Worm (Caenorhabditis elegans): ENCODE data around the gene nhr-34.

Gene nhr-34

ce11 chrIV:9717844-9718243 lies 42.4 kb upstream of the nhr-34 start:
- TF ChIP-seq sma-9 (GFP tag; optimal IDR thresholded peaks at IDR 0.05), result peak; percentile 6
- TF ChIP-seq sma-9 (tag; optimal IDR thresholded peaks at IDR 0.05), result no peak
- TF ChIP-seq nhr-129 (tag; optimal IDR thresholded peaks at IDR 0.05), result peak; percentile 98
- TF ChIP-seq crh-2 (tag; optimal IDR thresholded peaks at IDR 0.05), result no peak
- no peak for TF ChIP-seq mab-5 (tag; optimal IDR thresholded peaks at IDR 0.05)

- TF ChIP-seq zag-1 (tag; optimal IDR thresholded peaks at IDR 0.05) (no peak), lin-11 (tag; optimal IDR thresholded peaks at IDR 0.05) (no peak), elt-3 (tag; optimal IDR thresholded peaks at IDR 0.05) (no peak), nhr-6 (tag; optimal IDR thresholded peaks at IDR 0.05) (no peak), ztf-11 (tag; optimal IDR thresholded peaks at IDR 0.05) (no peak), skn-1 (tag; optimal IDR thresholded peaks at IDR 0.05) (peak; percentile 40), blmp-1 (tag; optimal IDR thresholded peaks at IDR 0.05; ENCODE audit: insufficient read depth) (peak; percentile 93), ama-1 (optimal IDR thresholded peaks at IDR 0.05) (no peak), elt-1 (tag; optimal IDR thresholded peaks at IDR 0.05) (no peak), Y55F3AM.14 (GFP tag; optimal IDR thresholded peaks at IDR 0.05) (no peak), C34F6.9 (tag; optimal IDR thresholded peaks at IDR 0.05) (peak; percentile 16), crh-2 (tag; optimal IDR thresholded peaks at IDR 0.05) (peak; percentile 69), mbf-1 (tag; optimal IDR thresholded peaks at IDR 0.05) (no peak), nhr-21 (tag; optimal IDR thresholded peaks at IDR 0.05) (peak; percentile 21), unc-39 (tag; optimal IDR thresholded peaks at IDR 0.05) (no peak), egl-27 (tag; optimal IDR thresholded peaks at IDR 0.05) (no peak), sma-3 (GFP tag; optimal IDR thresholded peaks at IDR 0.05) (peak; percentile 24), nhr-25 (tag; optimal IDR thresholded peaks at IDR 0.05) (peak; percentile 63), nhr-129 (tag; optimal IDR thresholded peaks at IDR 0.05) (peak; percentile 31), aly-2 (tag; optimal IDR thresholded peaks at IDR 0.05) (no peak), unc-62 (GFP tag; optimal IDR thresholded peaks at IDR 0.05) (no peak), unc-55 (GFP tag; optimal IDR thresholded peaks at IDR 0.05) (no peak), snpc-4 (tag; optimal IDR thresholded peaks at IDR 0.05) (peak; percentile 7), lsy-2 (tag; optimal IDR thresholded peaks at IDR 0.05) (peak in 1 of 2 experiments; percentile 15), fos-1 (tag; optimal IDR thresholded peaks at IDR 0.05) (peak; percentile 92)
Measured at ce11 chrIV:9716490-9716889, 41.0 kb upstream of the nhr-34 start.

- TF ChIP-seq snpc-4 (tag; optimal IDR thresholded peaks at IDR 0.05) (no peak), nhr-23 (tag; optimal IDR thresholded peaks at IDR 0.05) (no peak), lin-39 (tag; optimal IDR thresholded peaks at IDR 0.05) (no peak)
Measured at ce11 chrIV:9714264-9714663, 38.8 kb upstream of the nhr-34 start.

- TF ChIP-seq fos-1 (tag; optimal IDR thresholded peaks at IDR 0.05) (no peak), elt-3 (tag; optimal IDR thresholded peaks at IDR 0.05) (no peak), dmd-4 (tag; optimal IDR thresholded peaks at IDR 0.05) (no peak), unc-39 (tag; optimal IDR thresholded peaks at IDR 0.05) (no peak), elt-1 (tag; optimal IDR thresholded peaks at IDR 0.05) (no peak), lin-13 (GFP tag; optimal IDR thresholded peaks at IDR 0.05) (no peak), lin-11 (tag; optimal IDR thresholded peaks at IDR 0.05) (no peak), gmeb-1 (tag; optimal IDR thresholded peaks at IDR 0.05) (no peak), nhr-12 (tag; optimal IDR thresholded peaks at IDR 0.05) (no peak), ztf-11 (tag; optimal IDR thresholded peaks at IDR 0.05) (no peak), ztf-4 (tag; optimal IDR thresholded peaks at IDR 0.05) (no peak), crh-2 (tag; optimal IDR thresholded peaks at IDR 0.05) (no peak), ztf-1 (GFP tag; conservative IDR thresholded peaks at IDR 0.05) (no peak)
Measured at ce11 chrIV:9712782-9713181, 37.3 kb upstream of the nhr-34 start, which contains the start of gene K01H12.4. TSS of gene K01H12.4 (plus strand) at chrIV:9713082.

- no peak for TF ChIP-seq ztf-11 (tag; optimal IDR thresholded peaks at IDR 0.05)
- TF ChIP-seq crh-2 (tag; optimal IDR thresholded peaks at IDR 0.05), result no peak
- no peak for TF ChIP-seq lin-39 (tag; optimal IDR thresholded peaks at IDR 0.05)
- TF ChIP-seq unc-62 (GFP tag; optimal IDR thresholded peaks at IDR 0.05), result no peak
Measured at ce11 chrIV:9709887-9710286, 34.4 kb upstream of the nhr-34 start, which contains the start of gene nhr-38. TSS of gene nhr-38 (plus strand) at chrIV:9710187.
